Fruit fly (Drosophila melanogaster) whole organism, embryonic: ENCODE results near the gene CG14252.
A peak's percentile ranks its signal among the peaks of the same experiment; 100 is the strongest.

Experiments
- Aef1 ChIP-seq: fragments of 200-800 bp; sonication (Bioruptor generic); IDR thresholded peaks from 3 replicates; pipeline ENCODE4 v1.3.6; 2022; ENCODE audit warnings: missing biosample characterization, missing genetic modification characterization
- Atf-2 ChIP-seq: fragments of 200-800 bp; sonication (Bioruptor generic); optimal IDR thresholded peaks from 2 replicates; lab custom pipeline; 2016; ENCODE audit warnings: missing biosample characterization, missing genetic modification characterization
- B-H1 ChIP-seq: fragments of 200-800 bp; sonication (Bioruptor generic); IDR thresholded peaks from 3 replicates; pipeline ENCODE4 v1.3.6; 2022; ENCODE audit warnings: missing biosample characterization, missing genetic modification characterization
- CG12236 ChIP-seq: fragments of 200-800 bp; sonication (Bioruptor generic); optimal IDR thresholded peaks from 2 replicates; lab custom pipeline; 2016; ENCODE audit warnings: missing biosample characterization, missing genetic modification characterization
- CG12744 ChIP-seq: fragments of 200-800 bp; sonication (Bioruptor generic); optimal IDR thresholded peaks from 2 replicates; lab custom pipeline; 2016; ENCODE audit warnings: missing biosample characterization, missing genetic modification characterization
- CG1529 ChIP-seq: fragments of 200-800 bp; sonication (Bioruptor generic); optimal IDR thresholded peaks from 3 replicates; lab custom pipeline; 2018; ENCODE audit warnings: missing biosample characterization, missing genetic modification characterization
- CG16815 ChIP-seq: fragments of 200-800 bp; sonication (Bioruptor generic); optimal IDR thresholded peaks from 3 replicates; lab custom pipeline; 2017; ENCODE audit warnings: missing biosample characterization, mild to moderate bottlenecking, missing genetic modification characterization
- CG1792 ChIP-seq: fragments of 200-800 bp; sonication (Bioruptor generic); optimal IDR thresholded peaks from 2 replicates; lab custom pipeline; 2016; ENCODE audit warnings: missing biosample characterization, missing genetic modification characterization
- CG18599 ChIP-seq: fragments of 200-800 bp; sonication (Bioruptor generic); optimal IDR thresholded peaks from 3 replicates; lab custom pipeline; 2017; ENCODE audit warnings: missing biosample characterization, missing genetic modification characterization, mild to moderate bottlenecking, moderate library complexity, missing genetic modification reagents
- CG32772 ChIP-seq: fragments of 200-800 bp; sonication (Bioruptor generic); IDR thresholded peaks from 2 replicates; pipeline ENCODE4 v1.3.6; 2022; ENCODE audit warnings: missing biosample characterization, missing genetic modification characterization
- CG3407 ChIP-seq: fragments of 200-800 bp; sonication (Bioruptor generic); optimal IDR thresholded peaks from 2 replicates; lab custom pipeline; 2018; ENCODE audit warnings: missing biosample characterization, mild to moderate bottlenecking, missing genetic modification characterization
- CG3726 ChIP-seq: fragments of 200-800 bp; sonication (Bioruptor generic); IDR thresholded peaks from 3 replicates; pipeline ENCODE4, ENCODE4 v1.3.6; 2022; ENCODE audit warnings: missing biosample characterization, missing genetic modification characterization
- CG3995 ChIP-seq: fragments of 200-800 bp; sonication (Bioruptor generic); optimal IDR thresholded peaks from 3 replicates; lab custom pipeline; 2016; ENCODE audit warnings: missing biosample characterization, missing genetic modification characterization
- CG4282 ChIP-seq: fragments of 200-800 bp; sonication (Bioruptor generic); optimal IDR thresholded peaks from 2 replicates; lab custom pipeline; 2016; ENCODE audit warnings: missing biosample characterization, missing genetic modification characterization
- CG5180 ChIP-seq: fragments of 200-800 bp; sonication (Bioruptor generic); optimal IDR thresholded peaks from 3 replicates; lab custom pipeline; 2017; ENCODE audit warnings: missing biosample characterization, missing genetic modification characterization, mild to moderate bottlenecking, moderate library complexity, missing genetic modification reagents
- CG5245 ChIP-seq: fragments of 200-800 bp; sonication (Bioruptor generic); optimal IDR thresholded peaks from 3 replicates; lab custom pipeline; 2016; ENCODE audit warnings: missing biosample characterization, missing genetic modification characterization
- CG6272 ChIP-seq: fragments of 200-800 bp; sonication (Bioruptor generic); IDR thresholded peaks from 2 replicates; pipeline ENCODE4 v1.3.6; 2022; ENCODE audit warnings: missing biosample characterization, missing genetic modification characterization
- CG7357 ChIP-seq: fragments of 200-800 bp; sonication (Bioruptor generic); IDR thresholded peaks from 3 replicates; pipeline ENCODE4 v1.3.6; 2022; ENCODE audit warnings: missing biosample characterization, missing genetic modification characterization
- CG7839 ChIP-seq: fragments of 200-800 bp; sonication (Bioruptor generic); optimal IDR thresholded peaks from 3 replicates; lab custom pipeline; 2018; ENCODE audit warnings: missing biosample characterization, mild to moderate bottlenecking, missing genetic modification characterization, moderate library complexity
- CG8388 ChIP-seq: fragments of 200-800 bp; sonication (Bioruptor generic); optimal IDR thresholded peaks from 2 replicates; lab custom pipeline; 2019; ENCODE audit warnings: missing biosample characterization, mild to moderate bottlenecking, missing genetic modification characterization, moderate library complexity
- CG8924 ChIP-seq: fragments of 200-800 bp; optimal IDR thresholded peaks from 3 replicates; lab custom pipeline; 2019; ENCODE audit warnings: missing biosample characterization, mild to moderate bottlenecking, missing genetic modification characterization, moderate library complexity
- CG8944 ChIP-seq: fragments of 200-800 bp; sonication (Bioruptor generic); optimal IDR thresholded peaks from 3 replicates; lab custom pipeline; 2016; ENCODE audit warnings: missing biosample characterization, missing genetic modification characterization
- CG9797 ChIP-seq: fragments of 200-800 bp; sonication (Bioruptor generic); optimal IDR thresholded peaks from 3 replicates; lab custom pipeline; 2018; ENCODE audit warnings: missing biosample characterization, mild to moderate bottlenecking, missing genetic modification characterization
- D ChIP-seq, 2 experiments: fragments of 200-800 bp in 1 of 2; fragments of >200 bp in 1 of 2; sonication (Bioruptor generic) in 1 of 2; optimal IDR thresholded peaks; 2 replicates in 1 of 2; 3 replicates in 1 of 2; lab custom pipeline; 2017; ENCODE audit warnings: mild to moderate bottlenecking in 1 of 2, missing biosample characterization in 1 of 2, missing genetic modification characterization in 1 of 2, missing genetic modification reagents in 1 of 2
- Drgx ChIP-seq: fragments of 200-800 bp; sonication (Bioruptor generic); IDR thresholded peaks from 2 replicates; pipeline ENCODE4 v1.3.6; 2022; ENCODE audit warnings: missing biosample characterization, missing genetic modification characterization
- HmgD ChIP-seq: fragments of 200-800 bp; sonication (Bioruptor generic); optimal IDR thresholded peaks from 3 replicates; lab custom pipeline; 2016; ENCODE audit warnings: missing biosample characterization, missing genetic modification characterization
- Lim3 ChIP-seq: fragments of 200-800 bp; sonication (Bioruptor generic); IDR thresholded peaks from 2 replicates; pipeline ENCODE4 v1.3.6; 2022; ENCODE audit warnings: missing biosample characterization, missing genetic modification characterization
- MBD-R2 ChIP-seq: fragments of 200-800 bp; sonication (Bioruptor generic); IDR thresholded peaks from 2 replicates; pipeline ENCODE4 v1.3.6; 2022; ENCODE audit warnings: missing biosample characterization, missing genetic modification characterization
- Nf-YA ChIP-seq: fragments of 200-800 bp; sonication (Bioruptor generic); IDR thresholded peaks from 2 replicates; pipeline ENCODE4 v1.3.6; 2022; ENCODE audit warnings: missing biosample characterization, missing genetic modification characterization
- Opbp ChIP-seq: fragments of 200-800 bp; sonication (Bioruptor generic); IDR thresholded peaks from 3 replicates; pipeline ENCODE4 v1.3.6; 2022; ENCODE audit warnings: missing biosample characterization, missing genetic modification characterization; ENCODE audit not compliant: partially characterized antibody
- Sox102F ChIP-seq: fragments of 200-800 bp; sonication (Bioruptor generic); optimal IDR thresholded peaks from 2 replicates; lab custom pipeline; 2018; ENCODE audit warnings: missing biosample characterization, mild to moderate bottlenecking, missing genetic modification characterization, moderate library complexity
- Sry-β ChIP-seq: fragments of 200-800 bp; sonication (Bioruptor generic); optimal IDR thresholded peaks from 2 replicates; lab custom pipeline; 2018; ENCODE audit warnings: missing biosample characterization, mild to moderate bottlenecking, missing genetic modification characterization, moderate library complexity
- ac ChIP-seq: fragments of 200-800 bp; sonication (Bioruptor generic); optimal IDR thresholded peaks from 3 replicates; lab custom pipeline; 2017; ENCODE audit warnings: missing biosample characterization, mild to moderate bottlenecking, missing genetic modification characterization
- cg ChIP-seq: fragments of 200-800 bp; sonication (Bioruptor generic); optimal IDR thresholded peaks from 3 replicates; lab custom pipeline; 2019; ENCODE audit warnings: missing biosample characterization, mild to moderate bottlenecking, missing genetic modification characterization, moderate library complexity
- crc ChIP-seq: fragments of 200-800 bp; sonication (Bioruptor generic); optimal IDR thresholded peaks from 2 replicates; lab custom pipeline; 2016; ENCODE audit warnings: missing biosample characterization, missing genetic modification characterization
- dan ChIP-seq: fragments of 200-800 bp; sonication (Bioruptor generic); IDR thresholded peaks from 2 replicates; pipeline ENCODE4 v1.3.6; 2022; ENCODE audit warnings: missing biosample characterization, missing genetic modification characterization
- dimm ChIP-seq: fragments of 200-800 bp; sonication (Bioruptor generic); IDR thresholded peaks from 2 replicates; pipeline ENCODE4 v1.3.6; 2022; ENCODE audit warnings: missing biosample characterization, missing genetic modification characterization
- dmrt99B ChIP-seq: fragments of 200-800 bp; sonication (Bioruptor generic); optimal IDR thresholded peaks from 2 replicates; lab custom pipeline; 2018; ENCODE audit warnings: missing biosample characterization, mild to moderate bottlenecking, missing genetic modification characterization, moderate library complexity
- h ChIP-seq: fragments of >200 bp; optimal IDR thresholded peaks from 2 replicates; lab custom pipeline; 2017
- inv ChIP-seq: fragments of 200-800 bp; sonication (Bioruptor generic); IDR thresholded peaks from 2 replicates; pipeline ENCODE4 v1.3.6; 2022; ENCODE audit warnings: missing biosample characterization, missing genetic modification characterization; ENCODE audit not compliant: partially characterized antibody
- kay ChIP-seq: fragments of 200-800 bp; sonication (Bioruptor generic); optimal IDR thresholded peaks from 2 replicates; lab custom pipeline; 2016; ENCODE audit warnings: missing biosample characterization, missing genetic modification characterization
- knrl ChIP-seq: fragments of 200-800 bp; sonication (Bioruptor generic); IDR thresholded peaks from 3 replicates; pipeline ENCODE4 v1.3.6; 2022; ENCODE audit warnings: missing biosample characterization, missing genetic modification characterization; ENCODE audit not compliant: partially characterized antibody
- lov ChIP-seq, 2 experiments: fragments of 200-800 bp in 1 of 2; fragments of >200 bp in 1 of 2; sonication (Bioruptor generic) in 1 of 2; IDR thresholded peaks in 1 of 2; optimal IDR thresholded peaks in 1 of 2; 2 replicates in 1 of 2; 3 replicates in 1 of 2; pipeline versions ENCODE4 v1.3.6 to Lab custom; 2017 to 2022; ENCODE audit warnings: missing biosample characterization in 1 of 2, missing genetic modification characterization in 1 of 2
- nerfin-1 ChIP-seq: fragments of 200-800 bp; sonication (Bioruptor generic); optimal IDR thresholded peaks from 3 replicates; lab custom pipeline; 2019; ENCODE audit warnings: missing biosample characterization, mild to moderate bottlenecking, missing genetic modification characterization, moderate library complexity
- nerfin-2 ChIP-seq: fragments of 200-800 bp; sonication (Bioruptor generic); IDR thresholded peaks from 2 replicates; pipeline ENCODE4 v1.3.6; 2022; ENCODE audit warnings: missing biosample characterization, missing genetic modification characterization; ENCODE audit not compliant: partially characterized antibody
- seq ChIP-seq: fragments of 200-800 bp; sonication (Bioruptor generic); IDR thresholded peaks from 2 replicates; pipeline ENCODE4 v1.3.6; 2022; ENCODE audit warnings: missing biosample characterization, missing genetic modification characterization
- shn ChIP-seq: fragments of 200-800 bp; sonication (Bioruptor generic); optimal IDR thresholded peaks from 3 replicates; lab custom pipeline; 2016; ENCODE audit warnings: missing biosample characterization, missing genetic modification characterization
- tap ChIP-seq: fragments of 200-800 bp; optimal IDR thresholded peaks from 3 replicates; lab custom pipeline; 2019; ENCODE audit warnings: missing biosample characterization, mild to moderate bottlenecking, missing genetic modification characterization, moderate library complexity
- tio ChIP-seq: fragments of 200-800 bp; sonication (Bioruptor generic); optimal IDR thresholded peaks from 2 replicates; lab custom pipeline; 2017; ENCODE audit warnings: missing biosample characterization, missing genetic modification characterization, inconsistent platforms
- ttk ChIP-seq: fragments of 200-800 bp; sonication (Bioruptor generic); IDR thresholded peaks from 2 replicates; pipeline ENCODE4 v2.1.2; 2022; ENCODE audit warnings: missing biosample characterization, missing genetic modification characterization
- wdn ChIP-seq: fragments of 200-800 bp; sonication (Bioruptor generic); IDR thresholded peaks from 2 replicates; pipeline ENCODE4 v1.3.6; 2022; ENCODE audit warnings: missing biosample characterization, missing genetic modification characterization

The CG14252 gene

dm6 chr3R:26915463-26915925 is 29.8 kb upstream of the CG14252 start, which contains the start of gene CG46339 (continued):
- TF ChIP-seq ac (no peak), CG4282 (GFP tag; lab: Kevin White, UChicago) (peak; percentile 53), Lim3 (GFP tag; lab: Robert Waterston, UW) (no peak), cg (GFP tag; lab: Kevin White, UChicago) (no peak), CG7839 (tag; lab: Kevin White, UChicago) (peak; percentile 18), nerfin-1 (tag; lab: Kevin White, UChicago) (no peak), Sox102F (GFP tag; lab: Kevin White, UChicago) (peak; percentile 8), MBD-R2 (GFP tag; lab: Robert Waterston, UW) (peak; percentile 24; the same call in 1 of the 2 replicates), CG9797 (GFP tag; lab: Kevin White, UChicago) (no peak), CG18599 (peak; percentile 85), shn (GFP tag; lab: Kevin White, UChicago) (no peak), kay (GFP tag; lab: Kevin White, UChicago) (no peak), CG1792 (GFP tag; lab: Kevin White, UChicago) (no peak), ttk (no peak), CG3407 (GFP tag; lab: Kevin White, UChicago) (no peak), Opbp (GFP tag; lab: Robert Waterston, UW) (peak; percentile 25; the same call in 1 of the 3 replicates), nerfin-2 (GFP tag; lab: Robert Waterston, UW) (no peak), HmgD (GFP tag; lab: Kevin White, UChicago) (no peak), CG8924 (tag; lab: Kevin White, UChicago) (peak; percentile 56), Drgx (GFP tag; lab: Robert Waterston, UW) (peak; percentile 53), seq (GFP tag; lab: Robert Waterston, UW) (peak; percentile 32; the same call in 1 of the 2 replicates), Aef1 (GFP tag; lab: Robert Waterston, UW) (no peak), CG6272 (no peak), CG12744 (GFP tag; lab: Kevin White, UChicago) (no peak), CG12236 (peak; percentile 8), CG3995 (GFP tag; lab: Kevin White, UChicago) (no peak), CG5245 (GFP tag; lab: Kevin White, UChicago) (no peak), crc (GFP tag; lab: Kevin White, UChicago) (no peak), CG16815 (GFP tag; lab: Kevin White, UChicago) (no peak), CG3726 (GFP tag; lab: Robert Waterston, UW) (no peak), B-H1 (GFP tag; lab: Robert Waterston, UW) (no peak), dan (GFP tag; lab: Robert Waterston, UW) (no peak), CG1529 (GFP tag; lab: Kevin White, UChicago) (no peak), CG8388 (peak; percentile 27), dmrt99B (tag; lab: Kevin White, UChicago) (peak; percentile 60), wdn (GFP tag; lab: Robert Waterston, UW) (no peak), CG32772 (GFP tag; lab: Robert Waterston, UW) (no peak), inv (GFP tag; lab: Robert Waterston, UW) (no peak), Sry-β (GFP tag; lab: Kevin White, UChicago) (no peak), dimm (GFP tag; lab: Robert Waterston, UW) (no peak), tap (tag; lab: Kevin White, UChicago) (peak; percentile 49), knrl (GFP tag; lab: Robert Waterston, UW) (no peak), CG8944 (GFP tag; lab: Kevin White, UChicago) (no peak), Atf-2 (GFP tag; lab: Kevin White, UChicago) (no peak), tio (GFP tag; lab: Kevin White, UChicago) (no peak), CG7357 (GFP tag; lab: Robert Waterston, UW) (no peak), h (lab: Kevin White, UChicago) (no peak), lov (optimal IDR thresholded peaks at IDR 0.05; lab: Kevin White, UChicago) (no peak), lov (GFP tag; IDR thresholded peaks at IDR 0.05; lab: Robert Waterston, UW) (0 out of 3 replicates have a peak, but pooled peaks have one; percentile 47), Nf-YA (GFP tag; lab: Robert Waterston, UW) (no peak), D (optimal IDR thresholded peaks at IDR 0.05; lab: Kevin White, UChicago) (no peak), D (GFP tag; optimal IDR thresholded peaks at IDR 0.05; lab: Kevin White, UChicago) (peak; percentile 5), CG5180 (peak; percentile 99)
